Fruit fly (Drosophila melanogaster) whole organism, pupa: ENCODE data around the gene ATPsynepsilonL.

Experiments used
- CG10348 ChIP-seq: fragments of 200-800 bp; sonication (Bioruptor generic); IDR thresholded peaks from 2 replicates; pipeline ENCODE4 v1.3.6; 2022; ENCODE audit warnings: missing biosample characterization, missing genetic modification characterization
- CG12605 ChIP-seq: fragments of 200-800 bp; sonication (Bioruptor generic); IDR thresholded peaks from 2 replicates; pipeline ENCODE4 v1.3.6; 2022; ENCODE audit warnings: missing biosample characterization, missing genetic modification characterization
- CG13204 ChIP-seq: fragments of 200-800 bp; sonication (Bioruptor generic); optimal IDR thresholded peaks from 2 replicates; lab custom pipeline; 2018; ENCODE audit warnings: missing biosample characterization, mild to moderate bottlenecking, missing genetic modification characterization, moderate library complexity
- CG15710 ChIP-seq: fragments of 200-800 bp; sonication (Bioruptor generic); optimal IDR thresholded peaks from 2 replicates; lab custom pipeline; 2018; ENCODE audit warnings: missing biosample characterization, mild to moderate bottlenecking, missing genetic modification characterization, moderate library complexity
- CG17806 ChIP-seq: fragments of 200-800 bp; sonication (Bioruptor generic); optimal IDR thresholded peaks from 2 replicates; lab custom pipeline; 2018; ENCODE audit warnings: missing biosample characterization, mild to moderate bottlenecking, missing genetic modification characterization, moderate library complexity
- CG32121 ChIP-seq: fragments of 200-800 bp; sonication (Bioruptor generic); IDR thresholded peaks from 2 replicates; pipeline ENCODE4 v1.3.6; 2022; ENCODE audit warnings: missing biosample characterization, missing genetic modification characterization
- CG34367 ChIP-seq: fragments of 200-800 bp; sonication (Bioruptor generic); optimal IDR thresholded peaks from 2 replicates; lab custom pipeline; 2018; ENCODE audit warnings: missing biosample characterization, mild to moderate bottlenecking, missing genetic modification characterization
- CG4496 ChIP-seq: fragments of 200-800 bp; sonication (Bioruptor generic); IDR thresholded peaks from 3 replicates; pipeline ENCODE4 v1.3.6; 2022; ENCODE audit warnings: missing biosample characterization, missing genetic modification characterization
- CG8159 ChIP-seq: fragments of 200-800 bp; sonication (Bioruptor generic); optimal IDR thresholded peaks from 3 replicates; lab custom pipeline; 2018; ENCODE audit warnings: missing biosample characterization, mild to moderate bottlenecking, missing genetic modification characterization, moderate library complexity
- CG8301 ChIP-seq: fragments of 200-800 bp; sonication (Bioruptor generic); optimal IDR thresholded peaks from 2 replicates; lab custom pipeline; 2018; ENCODE audit warnings: missing biosample characterization, mild to moderate bottlenecking, missing genetic modification characterization
- CG9948 ChIP-seq: fragments of 200-800 bp; sonication (Bioruptor generic); optimal IDR thresholded peaks from 2 replicates; lab custom pipeline; 2018; ENCODE audit warnings: missing biosample characterization, mild to moderate bottlenecking, missing genetic modification characterization, moderate library complexity
- D1 ChIP-seq: fragments of 200-800 bp; sonication (Bioruptor generic); optimal IDR thresholded peaks from 2 replicates; lab custom pipeline; 2018; ENCODE audit warnings: missing biosample characterization, mild to moderate bottlenecking, missing genetic modification characterization, moderate library complexity
- EcR ChIP-seq: fragments of 200-800 bp; sonication (Bioruptor generic); optimal IDR thresholded peaks from 3 replicates; lab custom pipeline; 2019; ENCODE audit warnings: missing biosample characterization, missing genetic modification characterization, mild to moderate bottlenecking, moderate library complexity, missing genetic modification reagents
- Ets98B ChIP-seq: fragments of 200-800 bp; sonication (Bioruptor generic); IDR thresholded peaks from 2 replicates; pipeline ENCODE4 v1.3.6; 2022; ENCODE audit warnings: missing biosample characterization, missing genetic modification characterization
- Pif1A ChIP-seq: fragments of 200-800 bp; sonication (Bioruptor generic); optimal IDR thresholded peaks from 3 replicates; lab custom pipeline; 2016; ENCODE audit warnings: missing biosample characterization, missing genetic modification characterization
- Pif1B ChIP-seq: fragments of 200-800 bp; sonication (Bioruptor generic); optimal IDR thresholded peaks from 3 replicates; lab custom pipeline; 2016; ENCODE audit warnings: missing biosample characterization, missing genetic modification characterization
- Snoo ChIP-seq: fragments of 200-800 bp; sonication (Bioruptor generic); optimal IDR thresholded peaks from 3 replicates; lab custom pipeline; 2017; ENCODE audit warnings: missing biosample characterization, mild to moderate bottlenecking, missing genetic modification characterization, inconsistent platforms
- fd96Ca ChIP-seq: fragments of 200-800 bp; sonication (Bioruptor generic); IDR thresholded peaks from 3 replicates; pipeline ENCODE4 v1.3.6; 2022; ENCODE audit warnings: missing biosample characterization, missing genetic modification characterization
- gl ChIP-seq: fragments of 200-800 bp; sonication (Bioruptor generic); optimal IDR thresholded peaks from 2 replicates; lab custom pipeline; 2018; ENCODE audit warnings: missing biosample characterization, mild to moderate bottlenecking, missing genetic modification characterization
- rn ChIP-seq: fragments of 200-800 bp; sonication (Bioruptor generic); IDR thresholded peaks from 2 replicates; pipeline ENCODE4 v1.3.6; 2022; ENCODE audit warnings: missing biosample characterization, missing genetic modification characterization

The ATPsynepsilonL gene

dm6 chr3R:10151830-10152513 lies 30.4 kb downstream of the ATPsynepsilonL start, which contains the start of gene CG34303:
CG34303 (minus strand) TSS chr3R:10151880.
- TF ChIP-seq CG15710 (tag; lab: Kevin White, UChicago) (no peak), CG4496 (no peak)

dm6 chr3R:10153957-10154685 lies 32.5 kb downstream of the ATPsynepsilonL start:
- TF ChIP-seq rn (GFP tag; lab: Robert Waterston, UW): peak; percentile 38; the same call in 1 of the 2 replicates
- TF ChIP-seq CG12605 (GFP tag; lab: Robert Waterston, UW): peak; percentile 56
- no peak for TF ChIP-seq CG34367 (tag; lab: Kevin White, UChicago)
- peak; percentile 74 for TF ChIP-seq CG32121 (GFP tag; lab: Robert Waterston, UW)
- no peak for TF ChIP-seq Snoo (tag; lab: Kevin White, UChicago)
- TF ChIP-seq Pif1B (GFP tag; lab: Kevin White, UChicago): no peak
- TF ChIP-seq Pif1A (GFP tag; lab: Kevin White, UChicago): no peak
- no peak for TF ChIP-seq CG15710 (tag; lab: Kevin White, UChicago)
- TF ChIP-seq CG8301 (tag; lab: Kevin White, UChicago): peak; percentile 60
- TF ChIP-seq D1: no peak
- peak; percentile 84; the same call in 2 of the 3 replicates for TF ChIP-seq CG4496
- no peak for TF ChIP-seq CG10348 (GFP tag; lab: Robert Waterston, UW)
- TF ChIP-seq CG17806: peak; percentile 35
- no peak for TF ChIP-seq CG13204 (GFP tag; lab: Kevin White, UChicago)
- peak; percentile 46; the same call in 1 of the 3 replicates for TF ChIP-seq fd96Ca (GFP tag; lab: Robert Waterston, UW)
- TF ChIP-seq gl (tag; lab: Kevin White, UChicago): no peak
- peak; percentile 73 for TF ChIP-seq Ets98B (GFP tag; lab: Robert Waterston, UW)

- TF ChIP-seq rn (GFP tag; lab: Robert Waterston, UW): no peak
- TF ChIP-seq CG12605 (GFP tag; lab: Robert Waterston, UW): no peak
- TF ChIP-seq CG15710 (tag; lab: Kevin White, UChicago): no peak
- TF ChIP-seq CG4496: no peak
- no peak for TF ChIP-seq Ets98B (GFP tag; lab: Robert Waterston, UW)
- TF ChIP-seq CG34367 (tag; lab: Kevin White, UChicago): no peak
- TF ChIP-seq gl (tag; lab: Kevin White, UChicago): no peak
- no peak for TF ChIP-seq CG10348 (GFP tag; lab: Robert Waterston, UW)
- TF ChIP-seq CG17806: no peak
- no peak for TF ChIP-seq CG8159 (tag; lab: Kevin White, UChicago)
- TF ChIP-seq Pif1B (GFP tag; lab: Kevin White, UChicago): no peak
- TF ChIP-seq CG8301 (tag; lab: Kevin White, UChicago): no peak
- TF ChIP-seq, all 21 proteins: peak for 0
Observed at dm6 chr3R:10161163-10161562, 39.6 kb downstream of the ATPsynepsilonL start, which contains the start of gene CG6254. CG6254 (minus strand) TSS chr3R:10161331.

dm6 chr3R:10166334-10166733 lies 44.8 kb downstream of the ATPsynepsilonL start:
- TF ChIP-seq rn (GFP tag; lab: Robert Waterston, UW) (no peak), CG9948 (tag; lab: Kevin White, UChicago) (no peak), EcR (no peak), CG4496 (no peak), CG8301 (tag; lab: Kevin White, UChicago) (no peak), Pif1B (GFP tag; lab: Kevin White, UChicago) (no peak), CG12605 (GFP tag; lab: Robert Waterston, UW) (no peak)

dm6 chr3R:10167280-10167679 lies 45.7 kb downstream of the ATPsynepsilonL start:
- no peak for TF ChIP-seq CG8301 (tag; lab: Kevin White, UChicago)
- TF ChIP-seq gl (tag; lab: Kevin White, UChicago): no peak
- TF ChIP-seq CG10348 (GFP tag; lab: Robert Waterston, UW): no peak
- no peak for TF ChIP-seq EcR

dm6 chr3R:10168483-10169064 lies 47.0 kb downstream of the ATPsynepsilonL start:
- TF ChIP-seq CG4496 (peak; percentile 45; the same call in 1 of the 3 replicates), Ets98B (GFP tag; lab: Robert Waterston, UW) (peak; percentile 37; the same call in 1 of the 2 replicates), CG8159 (tag; lab: Kevin White, UChicago) (peak; percentile 58), Pif1A (GFP tag; lab: Kevin White, UChicago) (peak; percentile 59), CG17806 (no peak), rn (GFP tag; lab: Robert Waterston, UW) (no peak), CG32121 (GFP tag; lab: Robert Waterston, UW) (no peak), CG8301 (tag; lab: Kevin White, UChicago) (peak; percentile 30), CG9948 (tag; lab: Kevin White, UChicago) (no peak), CG15710 (tag; lab: Kevin White, UChicago) (peak; percentile 52), CG13204 (GFP tag; lab: Kevin White, UChicago) (no peak), Pif1B (GFP tag; lab: Kevin White, UChicago) (peak; percentile 28), CG34367 (tag; lab: Kevin White, UChicago) (no peak), CG12605 (GFP tag; lab: Robert Waterston, UW) (no peak), Snoo (tag; lab: Kevin White, UChicago) (peak; percentile 44)
